Worm (Caenorhabditis elegans) whole organism, L1 larva: ENCODE results near the gene F44E2.3.

Experiments
- C04F5.9 ChIP-seq: sonication (generic microtip); optimal IDR thresholded peaks from 2 replicates; lab custom pipeline; 2016; ENCODE audit warnings: missing genetic modification characterization, missing compliant biosample characterization
- C16A3.4 ChIP-seq: fragments of 150-350 bp; optimal IDR thresholded peaks from 2 replicates; lab custom pipeline; 2014; ENCODE audit warnings: missing biosample characterization, missing genetic modification characterization
- Y116A8C.19 ChIP-seq: sonication (generic microtip); optimal IDR thresholded peaks from 2 replicates; lab custom pipeline; 2016; ENCODE audit warnings: missing compliant biosample characterization, missing genetic modification characterization, borderline replicate concordance
- aha-1 ChIP-seq: fragments of 150-350 bp; optimal IDR thresholded peaks from 2 replicates; lab custom pipeline; 2014; ENCODE audit warnings: missing biosample characterization, missing genetic modification characterization
- aly-2 ChIP-seq: fragments of 150-350 bp; optimal IDR thresholded peaks from 2 replicates; lab custom pipeline; 2014; ENCODE audit warnings: missing biosample characterization, missing genetic modification characterization
- ceh-63 ChIP-seq: fragments of 200-800 bp; sonication (Bioruptor generic); optimal IDR thresholded peaks from 2 replicates; lab custom pipeline; 2018; ENCODE audit warnings: mild to moderate bottlenecking, missing genetic modification characterization, missing compliant biosample characterization
- ceh-82 ChIP-seq, 3 experiments: fragments of 150-350 bp in 1 of 3; sonication (generic microtip) in 2 of 3; optimal IDR thresholded peaks; 2 replicates each; lab custom pipeline; 2014 to 2017; ENCODE audit warnings: missing biosample characterization in 3 of 3, missing genetic modification characterization in 3 of 3
- ceh-88 ChIP-seq: fragments of 200-800 bp; sonication (Bioruptor generic); IDR thresholded peaks from 2 replicates; pipeline ENCODE4 v1.3.6; 2022; ENCODE audit warnings: missing genetic modification characterization, missing compliant biosample characterization
- ceh-90 ChIP-seq: sonication (generic microtip); optimal IDR thresholded peaks from 2 replicates; lab custom pipeline; 2016; ENCODE audit warnings: missing genetic modification characterization, missing compliant biosample characterization
- efl-1 ChIP-seq, 4 experiments: fragments of 150-350 bp; optimal IDR thresholded peaks in 3 of 4; peaks in 1 of 4; 1 replicate in 1 of 4; 2 replicates in 3 of 4; lab custom pipeline; 2014; ENCODE audit warnings: missing biosample characterization in 2 of 4, missing genetic modification characterization in 2 of 4, missing genetic modification reagents in 2 of 4
- efl-3 ChIP-seq: fragments of 200-800 bp; sonication (Bioruptor generic); optimal IDR thresholded peaks from 2 replicates; lab custom pipeline; 2018; ENCODE audit warnings: mild to moderate bottlenecking, missing genetic modification characterization, missing compliant biosample characterization
- egl-27 ChIP-seq, 2 experiments: fragments of 150-350 bp in 1 of 2; sonication (generic microtip); optimal IDR thresholded peaks; 3 replicates each; lab custom pipeline; 2017 to 2018; ENCODE audit warnings: missing biosample characterization in 2 of 2, missing genetic modification characterization in 2 of 2, missing genetic modification reagents in 2 of 2
- fkh-10 ChIP-seq: sonication (generic microtip); optimal IDR thresholded peaks from 2 replicates; lab custom pipeline; 2017; ENCODE audit warnings: missing biosample characterization, missing genetic modification reagents, missing genetic modification characterization
- fkh-4 ChIP-seq: sonication (generic microtip); optimal IDR thresholded peaks from 2 replicates; lab custom pipeline; 2016; ENCODE audit warnings: missing compliant biosample characterization, missing genetic modification characterization, borderline replicate concordance
- fkh-8 ChIP-seq: sonication (generic microtip); optimal IDR thresholded peaks from 2 replicates; lab custom pipeline; 2016; ENCODE audit warnings: mild to moderate bottlenecking, missing genetic modification characterization, missing compliant biosample characterization
- fos-1 ChIP-seq: fragments of 150-350 bp; optimal IDR thresholded peaks from 2 replicates; lab custom pipeline; 2014; ENCODE audit warnings: missing biosample characterization, missing genetic modification characterization
- hlh-17 ChIP-seq: fragments of 200-800 bp; sonication (Bioruptor generic); optimal IDR thresholded peaks from 2 replicates; lab custom pipeline; 2018; ENCODE audit warnings: missing genetic modification characterization, mild to moderate bottlenecking, missing compliant biosample characterization, moderate library complexity, borderline replicate concordance
- hlh-4 ChIP-seq: sonication (generic microtip); optimal IDR thresholded peaks from 2 replicates; lab custom pipeline; 2016; ENCODE audit warnings: mild to moderate bottlenecking, missing genetic modification characterization, missing compliant biosample characterization
- hpl-2 ChIP-seq: fragments of 150-350 bp; optimal IDR thresholded peaks from 2 replicates; lab custom pipeline; 2014; ENCODE audit warnings: missing biosample characterization, missing genetic modification reagents, missing genetic modification characterization
- irx-1 ChIP-seq: sonication (generic microtip); optimal IDR thresholded peaks from 2 replicates; lab custom pipeline; 2016; ENCODE audit warnings: missing genetic modification characterization, missing compliant biosample characterization
- lin-13 ChIP-seq: fragments of 150-350 bp; optimal IDR thresholded peaks from 2 replicates; lab custom pipeline; 2014; ENCODE audit warnings: missing biosample characterization, missing genetic modification reagents, missing genetic modification characterization
- lin-14 ChIP-seq: fragments of 200-800 bp; sonication (Bioruptor generic); optimal IDR thresholded peaks from 2 replicates; lab custom pipeline; 2018; ENCODE audit warnings: mild to moderate bottlenecking, missing genetic modification characterization, moderate library complexity, missing compliant biosample characterization
- lin-15B ChIP-seq: fragments of 150-350 bp; sonication (generic microtip); optimal IDR thresholded peaks from 3 replicates; lab custom pipeline; 2014; ENCODE audit warnings: missing biosample characterization, missing genetic modification characterization
- lin-35 ChIP-seq, 2 experiments: fragments of 150-350 bp; optimal IDR thresholded peaks; 2 replicates each; lab custom pipeline; 2014; ENCODE audit warnings: missing biosample characterization in 2 of 2, missing genetic modification characterization in 2 of 2, missing genetic modification reagents in 2 of 2
- lir-3 ChIP-seq: sonication (generic microtip); optimal IDR thresholded peaks from 2 replicates; lab custom pipeline; 2016; ENCODE audit warnings: mild to moderate bottlenecking, missing genetic modification characterization, moderate library complexity, missing compliant biosample characterization; ENCODE audit not compliant: poor library complexity
- nhr-12 ChIP-seq: sonication (generic microtip); optimal IDR thresholded peaks from 2 replicates; lab custom pipeline; 2017; ENCODE audit warnings: missing biosample characterization, missing genetic modification characterization
- nhr-47 ChIP-seq: sonication (generic microtip); optimal IDR thresholded peaks from 2 replicates; lab custom pipeline; 2016; ENCODE audit warnings: mild to moderate bottlenecking, missing genetic modification characterization, moderate library complexity, missing compliant biosample characterization
- nhr-71 ChIP-seq: sonication (generic microtip); optimal IDR thresholded peaks from 2 replicates; lab custom pipeline; 2016; ENCODE audit warnings: mild to moderate bottlenecking, missing genetic modification characterization, moderate library complexity, missing compliant biosample characterization
- nhr-76 ChIP-seq: sonication (generic microtip); optimal IDR thresholded peaks from 2 replicates; lab custom pipeline; 2017; ENCODE audit warnings: missing biosample characterization, missing genetic modification characterization
- nhr-77 ChIP-seq: fragments of 150-350 bp; optimal IDR thresholded peaks from 2 replicates; lab custom pipeline; 2014; ENCODE audit warnings: missing biosample characterization, missing genetic modification characterization
- nhr-85 ChIP-seq: sonication (generic microtip); peaks from one replicate; lab custom pipeline; 2016; ENCODE audit warnings: missing genetic modification characterization, inconsistent platforms, missing compliant biosample characterization
- pag-3 ChIP-seq: sonication (generic microtip); optimal IDR thresholded peaks from 2 replicates; lab custom pipeline; 2017; ENCODE audit warnings: missing genetic modification characterization, mild to moderate bottlenecking, missing compliant biosample characterization, antibody characterized with exemption, borderline replicate concordance; ENCODE audit not compliant: insufficient read depth
- pax-3 ChIP-seq: fragments of 200-800 bp; sonication (Bioruptor generic); optimal IDR thresholded peaks from 2 replicates; lab custom pipeline; 2018; ENCODE audit warnings: mild to moderate bottlenecking, missing genetic modification characterization, moderate library complexity, missing compliant biosample characterization
- pqm-1 ChIP-seq: sonication (generic microtip); optimal IDR thresholded peaks from 3 replicates; lab custom pipeline; 2017; ENCODE audit warnings: missing biosample characterization, missing genetic modification characterization
- rnt-1 ChIP-seq: sonication (generic microtip); optimal IDR thresholded peaks from 2 replicates; lab custom pipeline; 2016; ENCODE audit warnings: mild to moderate bottlenecking, missing genetic modification characterization, moderate library complexity, missing compliant biosample characterization
- skn-1 ChIP-seq: fragments of 150-350 bp; optimal IDR thresholded peaks from 2 replicates; lab custom pipeline; 2014; ENCODE audit warnings: missing biosample characterization, missing genetic modification characterization
- snu-23 ChIP-seq: sonication (generic microtip); optimal IDR thresholded peaks from 2 replicates; lab custom pipeline; 2016; ENCODE audit warnings: missing genetic modification characterization, missing compliant biosample characterization
- sox-4 ChIP-seq: sonication (generic microtip); optimal IDR thresholded peaks from 2 replicates; lab custom pipeline; 2016; ENCODE audit warnings: missing genetic modification characterization, missing compliant biosample characterization
- sptf-1 ChIP-seq: fragments of 150-350 bp; optimal IDR thresholded peaks from 2 replicates; lab custom pipeline; 2014; ENCODE audit warnings: missing biosample characterization, missing genetic modification characterization
- swsn-7 ChIP-seq: sonication (generic microtip); optimal IDR thresholded peaks from 2 replicates; lab custom pipeline; 2016; ENCODE audit warnings: missing genetic modification characterization, missing compliant biosample characterization
- tbx-2 ChIP-seq: sonication (generic microtip); optimal IDR thresholded peaks from 2 replicates; lab custom pipeline; 2016; ENCODE audit warnings: missing genetic modification characterization, missing compliant biosample characterization
- unc-62 ChIP-seq: fragments of 150-350 bp; optimal IDR thresholded peaks from 2 replicates; lab custom pipeline; 2014; ENCODE audit warnings: missing biosample characterization, missing genetic modification reagents, missing genetic modification characterization
- unc-86 ChIP-seq: sonication (generic microtip); optimal IDR thresholded peaks from 2 replicates; lab custom pipeline; 2016; ENCODE audit warnings: missing genetic modification characterization, missing compliant biosample characterization
- vab-15 ChIP-seq: sonication (generic microtip); optimal IDR thresholded peaks from 2 replicates; lab custom pipeline; 2017; ENCODE audit warnings: missing genotype, mild to moderate bottlenecking, missing genetic modification characterization, missing compliant biosample characterization
- xbp-1 ChIP-seq: sonication (generic microtip); optimal IDR thresholded peaks from 2 replicates; lab custom pipeline; 2016; ENCODE audit warnings: missing genetic modification characterization, missing compliant biosample characterization
- zag-1 ChIP-seq: fragments of 150-350 bp; optimal IDR thresholded peaks from 2 replicates; lab custom pipeline; 2014; ENCODE audit warnings: missing biosample characterization, missing genetic modification characterization

Gene F44E2.3

ce11 chrIII:8873045-8873457, 43.9 kb upstream of the F44E2.3 start:
- peak; percentile 19 for TF ChIP-seq nhr-71 (tag; lab: Kevin White, UChicago)
- TF ChIP-seq nhr-85 (tag; lab: Kevin White, UChicago): peak; percentile 73
- TF ChIP-seq hlh-4 (tag; lab: Kevin White, UChicago): no peak
- TF ChIP-seq tbx-2 (tag; lab: Kevin White, UChicago): peak; percentile 32
- TF ChIP-seq ceh-63: peak; percentile 28
- peak; percentile 39 for TF ChIP-seq swsn-7 (tag; lab: Kevin White, UChicago)
- TF ChIP-seq efl-1 (optimal IDR thresholded peaks at IDR 0.05; lab: Kevin White, UChicago): no peak
- peak in 1 of 2 experiments; percentile 72 for TF ChIP-seq efl-1 (GFP tag; optimal IDR thresholded peaks at IDR 0.05 in 1 of 2; lab: Kevin White, UChicago)
- no peak for TF ChIP-seq pax-3
- peak; percentile 8 for TF ChIP-seq snu-23 (GFP tag; lab: Kevin White, UChicago)
- TF ChIP-seq lin-35 (GFP tag; optimal IDR thresholded peaks at IDR 0.05; lab: Kevin White, UChicago): peak in 1 of 2 experiments; percentile 8
- peak; percentile 11 for TF ChIP-seq nhr-47 (tag; lab: Kevin White, UChicago)
- no peak for TF ChIP-seq C04F5.9
- peak in 1 of 3 experiments; percentile 64 for TF ChIP-seq ceh-82 (tag; optimal IDR thresholded peaks at IDR 0.05; lab: Kevin White, UChicago)
- peak; percentile 75 for TF ChIP-seq lin-14 (GFP tag; lab: Kevin White, UChicago)
- peak; percentile 26 for TF ChIP-seq fkh-10

- TF ChIP-seq nhr-77 (tag; lab: Kevin White, UChicago): no peak
- no peak for TF ChIP-seq xbp-1 (tag; lab: Kevin White, UChicago)
- TF ChIP-seq tbx-2 (tag; lab: Kevin White, UChicago): no peak
- no peak for TF ChIP-seq hpl-2 (GFP tag; lab: Kevin White, UChicago)
- no peak for TF ChIP-seq aha-1
- no peak for TF ChIP-seq lin-15B (tag; lab: Kevin White, UChicago)
These were observed 40.6 kb upstream of the F44E2.3 start for ce11 chrIII:8869663-8870062.

DNA sequence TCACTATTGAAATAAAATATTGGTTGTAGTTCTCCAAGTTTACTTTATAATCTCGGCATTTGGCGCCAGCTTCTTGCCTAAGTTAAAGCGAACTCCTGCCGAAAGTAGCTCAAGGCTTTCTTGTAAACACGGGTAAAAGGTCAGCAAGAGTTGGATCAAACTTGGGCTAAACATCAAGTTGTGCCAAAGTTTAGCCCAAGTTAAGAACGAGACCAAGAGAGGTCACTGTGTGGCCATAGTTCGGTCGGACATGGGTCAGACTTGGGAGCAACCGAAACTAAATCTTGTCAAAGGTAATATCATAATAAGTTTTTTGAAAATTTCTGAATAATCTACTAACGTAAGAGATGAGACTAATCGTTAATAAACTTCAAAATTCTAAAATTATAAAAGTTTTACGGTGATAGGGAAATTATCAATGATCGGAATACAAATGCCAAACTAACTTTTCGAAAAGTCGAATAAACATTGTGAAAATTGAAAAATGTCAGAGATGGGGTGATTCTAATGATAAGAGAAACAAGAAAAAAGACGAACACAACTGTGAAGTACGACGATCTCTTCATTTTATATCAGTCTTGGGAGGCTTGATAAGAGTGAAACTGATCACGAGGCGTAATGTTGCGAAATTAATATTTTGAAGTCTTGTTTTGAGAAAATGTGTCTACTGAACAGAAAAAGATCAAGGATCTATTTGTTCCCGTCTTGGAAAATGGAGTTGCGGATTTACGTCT, 39.0 kb upstream of the F44E2.3 start:
- TF ChIP-seq lir-3 (tag; lab: Kevin White, UChicago) (peak; percentile 7), sox-4 (no peak), ceh-82 (tag; optimal IDR thresholded peaks at IDR 0.05; lab: Kevin White, UChicago) (no peak), irx-1 (no peak), efl-3 (GFP tag; lab: Kevin White, UChicago) (no peak), egl-27 (tag; optimal IDR thresholded peaks at IDR 0.05; lab: Kevin White, UChicago) (no peak), xbp-1 (tag; lab: Kevin White, UChicago) (no peak), Y116A8C.19 (no peak), C16A3.4 (tag; lab: Kevin White, UChicago) (no peak), ceh-63 (no peak), tbx-2 (tag; lab: Kevin White, UChicago) (no peak), efl-1 (optimal IDR thresholded peaks at IDR 0.05; lab: Kevin White, UChicago) (no peak), efl-1 (GFP tag; optimal IDR thresholded peaks at IDR 0.05 in 1 of 2; lab: Kevin White, UChicago) (peak; percentile 5 to 86), ceh-90 (tag; lab: Kevin White, UChicago) (no peak), unc-62 (GFP tag; lab: Kevin White, UChicago) (no peak), nhr-12 (tag; lab: Kevin White, UChicago) (no peak), pqm-1 (peak; percentile 77), C04F5.9 (no peak), skn-1 (tag; lab: Kevin White, UChicago) (peak; percentile 46), ceh-88 (GFP tag; lab: Robert Waterston, UW) (no peak), rnt-1 (tag; lab: Kevin White, UChicago) (no peak), aha-1 (no peak), zag-1 (tag; lab: Kevin White, UChicago) (no peak), nhr-76 (tag; lab: Kevin White, UChicago) (no peak), fkh-4 (tag; lab: Kevin White, UChicago) (no peak), aly-2 (tag; lab: Kevin White, UChicago) (no peak), hlh-4 (tag; lab: Kevin White, UChicago) (no peak), fkh-8 (no peak), lin-13 (GFP tag; lab: Kevin White, UChicago) (no peak), pag-3 (no peak), fos-1 (tag; lab: Kevin White, UChicago) (no peak), hlh-17 (GFP tag; lab: Kevin White, UChicago) (no peak), sptf-1 (no peak), vab-15 (no peak), unc-86 (tag; lab: Kevin White, UChicago) (no peak), lin-15B (tag; lab: Kevin White, UChicago) (no peak)
